Fruit fly (Drosophila melanogaster): Measurements from ENCODE around the gene Oatp74D.

Oatp74D gene

DNA sequence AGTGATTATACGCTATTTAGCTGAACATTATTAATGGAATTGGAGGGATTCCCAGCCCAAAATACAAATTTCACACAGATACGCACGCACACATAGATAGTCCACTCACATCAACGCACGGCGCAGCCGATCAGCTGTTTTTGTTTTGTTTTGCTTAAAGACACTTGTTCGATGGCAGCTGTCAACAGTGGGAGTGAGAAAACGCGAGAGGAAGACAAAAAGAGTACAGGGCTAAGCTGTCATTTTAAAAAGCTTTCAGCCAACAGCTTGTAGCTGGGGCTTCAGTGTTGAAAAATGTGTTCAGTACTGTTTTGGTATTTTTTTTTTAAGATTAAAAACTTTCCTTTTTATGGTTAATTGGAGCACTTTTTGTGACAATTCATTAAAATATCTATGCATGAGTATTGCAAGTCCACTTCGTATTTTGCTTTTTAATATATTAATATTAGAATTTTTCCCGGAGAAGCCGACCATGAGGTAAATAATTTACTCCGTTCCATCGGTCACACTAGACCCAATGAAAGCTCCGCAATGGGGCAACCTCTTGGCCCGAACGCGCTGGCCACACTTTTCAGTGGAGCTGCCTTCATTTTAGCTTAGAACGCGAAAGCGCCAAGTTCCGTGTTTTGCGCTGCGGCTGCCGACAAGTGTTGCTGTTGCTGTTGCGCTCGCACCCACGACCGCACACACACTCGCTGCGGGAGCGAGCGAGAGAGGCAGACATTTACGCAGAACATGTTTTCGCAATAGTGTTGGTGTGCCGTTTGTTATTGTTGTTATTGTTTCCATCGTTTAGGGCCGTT lies 46.2 kb downstream of the Oatp74D start:
- TF ChIP-seq CG4318 (GFP tag; optimal IDR thresholded peaks at IDR 0.05) (no peak), CG7368 (GFP tag; optimal IDR thresholded peaks at IDR 0.05) (no peak), Sox15 (GFP tag; optimal IDR thresholded peaks at IDR 0.05) (no peak), dsx (GFP tag; optimal IDR thresholded peaks at IDR 0.05; ENCODE audit: poor library complexity, severe bottlenecking) (peak; percentile 61), achi (GFP tag; optimal IDR thresholded peaks at IDR 0.05) (peak; percentile 99), svp (GFP tag) (peak; percentile 91), Eip75B (GFP tag; optimal IDR thresholded peaks at IDR 0.05) (peak; percentile 57), Hr4 (GFP tag; optimal IDR thresholded peaks at IDR 0.05) (peak; percentile 29), lz (GFP tag; optimal IDR thresholded peaks at IDR 0.05) (peak; percentile 58), CG6276 (GFP tag; optimal IDR thresholded peaks at IDR 0.05) (no peak), Eip78C (GFP tag) (peak; percentile 91), CG6792 (GFP tag; optimal IDR thresholded peaks at IDR 0.05) (peak; percentile 41), Smox (GFP tag; optimal IDR thresholded peaks at IDR 0.05) (peak; percentile 65), CG10669 (GFP tag; optimal IDR thresholded peaks at IDR 0.05) (peak; percentile 11), Ets21C (GFP tag; optimal IDR thresholded peaks at IDR 0.05) (peak; percentile 43), CG9139 (GFP tag; optimal IDR thresholded peaks at IDR 0.05) (peak; percentile 20), Eip93F (GFP tag; optimal IDR thresholded peaks at IDR 0.05) (peak; percentile 42), OdsH (GFP tag; optimal IDR thresholded peaks at IDR 0.05) (peak; percentile 70), topi (GFP tag; optimal IDR thresholded peaks at IDR 0.05) (peak; percentile 59), Sox14 (GFP tag; optimal IDR thresholded peaks at IDR 0.05) (peak; percentile 57), dac (GFP tag; optimal IDR thresholded peaks at IDR 0.05) (peak; percentile 18), pdm3 (GFP tag; optimal IDR thresholded peaks at IDR 0.05) (no peak), Blimp-1 (GFP tag; optimal IDR thresholded peaks at IDR 0.05) (no peak), CG3032 (tag; optimal IDR thresholded peaks at IDR 0.05) (peak; percentile 40), CG6163 (GFP tag; IDR thresholded peaks at IDR 0.05) (peak; percentile 46), CG11294 (GFP tag; IDR thresholded peaks at IDR 0.05) (no peak; the same call in 1 of the 2 replicates), Ets96B (tag; optimal IDR thresholded peaks at IDR 0.05) (peak; percentile 28), Hr39 (GFP tag; optimal IDR thresholded peaks at IDR 0.05) (peak; percentile 43), CG31627 (GFP tag; optimal IDR thresholded peaks at IDR 0.05) (peak; percentile 66), Sox102F (GFP tag; optimal IDR thresholded peaks at IDR 0.05) (peak; percentile 46), cyc (GFP tag; optimal IDR thresholded peaks at IDR 0.05) (peak; percentile 50), CG8319 (GFP tag; optimal IDR thresholded peaks at IDR 0.05) (no peak), CG10631 (GFP tag; optimal IDR thresholded peaks at IDR 0.05) (peak; percentile 76), vri (GFP tag; optimal IDR thresholded peaks at IDR 0.05) (peak; percentile 17), salr (GFP tag; optimal IDR thresholded peaks at IDR 0.05) (peak in 1 of 2 experiments; percentile 22), CG1621 (tag; optimal IDR thresholded peaks at IDR 0.05) (peak; percentile 54), CG11902 (GFP tag; optimal IDR thresholded peaks at IDR 0.05) (no peak), CG8632 (GFP tag; optimal IDR thresholded peaks at IDR 0.05) (peak; percentile 21), CG3919 (GFP tag; optimal IDR thresholded peaks at IDR 0.05) (peak; percentile 35), CG11762 (GFP tag; optimal IDR thresholded peaks at IDR 0.05; ENCODE audit: insufficient read depth) (peak; percentile 20), CG16779 (tag; optimal IDR thresholded peaks at IDR 0.05) (peak; percentile 55), Met (GFP tag; optimal IDR thresholded peaks at IDR 0.05) (peak; percentile 56), CG32006 (GFP tag; optimal IDR thresholded peaks at IDR 0.05) (peak; percentile 50), esn (GFP tag; optimal IDR thresholded peaks at IDR 0.05) (peak; percentile 76), fd85E (GFP tag; optimal IDR thresholded peaks at IDR 0.05) (peak; percentile 42), acj6 (GFP tag; optimal IDR thresholded peaks at IDR 0.05) (peak; percentile 70), fkh (GFP tag; optimal IDR thresholded peaks at IDR 0.05) (peak; percentile 71), CG34406 (GFP tag; optimal IDR thresholded peaks at IDR 0.05) (peak; percentile 42), eg (GFP tag; IDR thresholded peaks at IDR 0.05) (peak; percentile 65), Lpt (GFP tag; optimal IDR thresholded peaks at IDR 0.05) (peak; percentile 24), net (GFP tag; optimal IDR thresholded peaks at IDR 0.05) (no peak)

All from whole organism, prepupa.